Worm (Caenorhabditis elegans) whole organism, mixed stage, embryonic: ENCODE results near the gene F13H8.11.

Experiments used
- bed-3 ChIP-seq: fragments of 200-800 bp; sonication (Bioruptor generic); optimal IDR thresholded peaks from 3 replicates; lab custom pipeline; 2018; ENCODE audit warnings: mild to moderate bottlenecking, missing genetic modification characterization, moderate library complexity, missing compliant biosample characterization
- blmp-1 ChIP-seq: fragments of 150-350 bp; optimal IDR thresholded peaks from 2 replicates; lab custom pipeline; 2014; ENCODE audit warnings: missing biosample characterization, missing genetic modification characterization
- ceh-39 ChIP-seq: fragments of 150-350 bp; optimal IDR thresholded peaks from 2 replicates; lab custom pipeline; 2014; ENCODE audit warnings: missing biosample characterization, missing genetic modification characterization
- ceh-43 ChIP-seq: fragments of 200-800 bp; sonication (Bioruptor generic); optimal IDR thresholded peaks from 2 replicates; lab custom pipeline; 2018; ENCODE audit warnings: mild to moderate bottlenecking, missing genetic modification characterization, moderate library complexity, missing compliant biosample characterization
- ceh-83 ChIP-seq: fragments of 200-800 bp; sonication (Bioruptor generic); optimal IDR thresholded peaks from 2 replicates; lab custom pipeline; 2018; ENCODE audit warnings: mild to moderate bottlenecking, missing genetic modification characterization, missing compliant biosample characterization
- ces-1 ChIP-seq: fragments of 150-350 bp; optimal IDR thresholded peaks from 2 replicates; lab custom pipeline; 2014; ENCODE audit warnings: missing biosample characterization, missing genetic modification reagents, missing genetic modification characterization
- cnd-1 ChIP-seq: fragments of 200-800 bp; sonication (Bioruptor generic); optimal IDR thresholded peaks from 2 replicates; lab custom pipeline; 2018; ENCODE audit warnings: mild to moderate bottlenecking, missing genetic modification characterization, missing compliant biosample characterization
- drap-1 ChIP-seq: fragments of 200-800 bp; sonication (Bioruptor generic); optimal IDR thresholded peaks from 3 replicates; lab custom pipeline; 2018; ENCODE audit warnings: mild to moderate bottlenecking, missing genetic modification characterization, missing compliant biosample characterization
- elt-1 ChIP-seq: sonication (generic microtip); optimal IDR thresholded peaks from 2 replicates; lab custom pipeline; 2017; ENCODE audit warnings: missing genetic modification characterization, mild to moderate bottlenecking, missing compliant biosample characterization, antibody characterized with exemption, moderate library complexity, borderline replicate concordance; ENCODE audit not compliant: insufficient read depth
- elt-3 ChIP-seq: fragments of 150-350 bp; optimal IDR thresholded peaks from 2 replicates; lab custom pipeline; 2014; ENCODE audit warnings: missing biosample characterization, missing genetic modification characterization
- ham-2 ChIP-seq: fragments of 200-800 bp; sonication (Bioruptor generic); optimal IDR thresholded peaks from 2 replicates; lab custom pipeline; 2018; ENCODE audit warnings: mild to moderate bottlenecking, missing genetic modification characterization, missing compliant biosample characterization
- hlh-1 ChIP-seq: fragments of 150-350 bp; optimal IDR thresholded peaks from 2 replicates; lab custom pipeline; 2014; ENCODE audit warnings: missing biosample characterization, missing genetic modification reagents, missing genetic modification characterization
- lin-13 ChIP-seq: fragments of 150-350 bp; optimal IDR thresholded peaks from 2 replicates; lab custom pipeline; 2014; ENCODE audit warnings: missing biosample characterization, missing genetic modification characterization
- lin-32 ChIP-seq: fragments of 200-800 bp; sonication (Bioruptor generic); optimal IDR thresholded peaks from 2 replicates; lab custom pipeline; 2018; ENCODE audit warnings: mild to moderate bottlenecking, missing genetic modification characterization, missing compliant biosample characterization
- lsy-2 ChIP-seq: fragments of 150-350 bp; optimal IDR thresholded peaks from 2 replicates; lab custom pipeline; 2014; ENCODE audit warnings: missing biosample characterization, missing genetic modification characterization
- mep-1 ChIP-seq: fragments of 150-350 bp; optimal IDR thresholded peaks from 2 replicates; lab custom pipeline; 2017; ENCODE audit warnings: missing biosample characterization, missing genetic modification reagents, missing genetic modification characterization, inconsistent platforms
- nhr-2 ChIP-seq: fragments of 150-350 bp; optimal IDR thresholded peaks from 2 replicates; lab custom pipeline; 2014; ENCODE audit warnings: missing biosample characterization, missing genetic modification characterization
- nhr-237 ChIP-seq: fragments of 150-350 bp; optimal IDR thresholded peaks from 2 replicates; lab custom pipeline; 2014; ENCODE audit warnings: missing biosample characterization, missing genetic modification characterization
- nhr-28 ChIP-seq: fragments of 150-350 bp; optimal IDR thresholded peaks from 2 replicates; lab custom pipeline; 2014; ENCODE audit warnings: missing biosample characterization, missing genetic modification characterization
- pha-4 ChIP-seq: fragments of 150-350 bp; optimal IDR thresholded peaks from 2 replicates; lab custom pipeline; 2018; ENCODE audit warnings: missing biosample characterization, missing genetic modification reagents, missing genetic modification characterization
- sem-2 ChIP-seq: fragments of 200-800 bp; sonication (Bioruptor generic); optimal IDR thresholded peaks from 2 replicates; lab custom pipeline; 2018; ENCODE audit warnings: mild to moderate bottlenecking, missing genetic modification characterization, missing compliant biosample characterization
- snpc-4 ChIP-seq: fragments of 150-350 bp; optimal IDR thresholded peaks from 2 replicates; lab custom pipeline; 2014; ENCODE audit warnings: missing biosample characterization, missing genetic modification characterization
- sptf-1 ChIP-seq: sonication (generic microtip); optimal IDR thresholded peaks from 2 replicates; lab custom pipeline; 2017; ENCODE audit warnings: mild to moderate bottlenecking, missing genetic modification characterization, moderate library complexity, missing compliant biosample characterization
- unc-120 ChIP-seq: sonication (generic microtip); optimal IDR thresholded peaks from 2 replicates; lab custom pipeline; 2017; ENCODE audit warnings: missing genetic modification characterization, missing compliant biosample characterization; ENCODE audit not compliant: poor library complexity, severe bottlenecking
- unc-62 ChIP-seq: fragments of 150-350 bp; optimal IDR thresholded peaks from 2 replicates; lab custom pipeline; 2014; ENCODE audit warnings: missing biosample characterization, missing genetic modification reagents, missing genetic modification characterization
- zip-8 ChIP-seq: fragments of 150-350 bp; optimal IDR thresholded peaks from 2 replicates; lab custom pipeline; 2014; ENCODE audit warnings: missing biosample characterization, missing genetic modification characterization
- ztf-11 ChIP-seq: fragments of 150-350 bp; optimal IDR thresholded peaks from 2 replicates; lab custom pipeline; 2014; ENCODE audit warnings: missing biosample characterization, missing genetic modification characterization

The F13H8.11 gene

ce11 chrII:6259867-6260266 lies at the start of gene F13H8.11:
F13H8.11 (minus strand) TSS chrII:6260021.
- TF ChIP-seq lin-13 (tag; lab: Kevin White, UChicago) = no peak
- no peak for TF ChIP-seq ceh-83 (GFP tag; lab: Kevin White, UChicago)
- no peak for TF ChIP-seq sptf-1 (tag; lab: Kevin White, UChicago)
- TF ChIP-seq nhr-237 (tag; lab: Kevin White, UChicago) = no peak
- no peak for TF ChIP-seq sem-2 (GFP tag; lab: Kevin White, UChicago)
- TF ChIP-seq zip-8 (tag; lab: Kevin White, UChicago) = no peak

DNA sequence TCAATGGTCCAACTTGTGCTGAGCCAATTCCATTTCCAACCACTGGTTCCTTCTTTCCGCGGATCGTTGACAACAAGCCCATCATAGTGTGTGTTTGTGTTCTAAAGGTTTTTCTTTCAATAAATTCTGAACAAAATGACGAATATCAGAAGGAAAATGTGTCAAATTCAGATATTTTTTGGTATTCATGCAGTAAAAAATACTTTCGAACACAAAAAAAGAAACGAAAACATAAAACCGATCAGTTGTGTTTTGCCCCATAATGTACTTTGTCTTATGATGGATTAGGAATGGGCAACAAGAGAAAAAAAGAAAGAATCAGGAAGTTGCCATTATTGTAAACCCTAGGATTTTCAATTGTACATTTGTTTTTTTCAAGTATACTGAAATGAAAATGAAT lies 49.4 kb upstream of the F13H8.11 start, which contains the start of gene glb-10:
TSS of gene glb-10 (minus strand) at position 101 of the 400 bp plus-strand sequence.
- TF ChIP-seq elt-3 (tag; lab: Kevin White, UChicago) (no peak), ztf-11 (tag; lab: Kevin White, UChicago) (no peak), ceh-83 (GFP tag; lab: Kevin White, UChicago) (no peak), cnd-1 (tag; lab: Kevin White, UChicago) (no peak)

DNA sequence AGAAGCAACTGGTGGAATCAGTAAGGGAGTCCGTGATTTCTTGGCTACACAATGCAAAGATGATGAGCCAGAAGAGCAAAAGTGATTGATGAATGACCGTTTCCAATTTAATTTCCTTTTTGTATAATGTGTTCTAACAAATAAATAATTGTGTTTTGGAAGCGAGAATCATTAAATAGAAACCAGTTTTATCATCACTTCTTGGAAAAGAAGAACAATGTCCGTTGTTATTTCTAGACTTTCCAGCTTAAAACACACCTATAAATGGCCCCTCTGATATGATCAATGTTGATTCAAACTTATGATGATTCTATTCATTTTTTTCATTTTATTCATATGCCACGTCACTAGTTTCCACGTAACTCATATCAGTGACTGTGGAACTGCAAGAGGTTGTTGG lies 46.3 kb upstream of the F13H8.11 start, which contains the start of gene C29F5.8:
TSS of gene C29F5.8 (plus strand) at position 301 of the 400 bp plus-strand sequence.
- TF ChIP-seq elt-3 (tag; lab: Kevin White, UChicago) (no peak), cnd-1 (tag; lab: Kevin White, UChicago) (no peak), elt-1 (tag; lab: Kevin White, UChicago) (no peak), ham-2 (GFP tag; lab: Kevin White, UChicago) (no peak), pha-4 (tag; lab: Kevin White, UChicago) (no peak), ceh-43 (GFP tag; lab: Kevin White, UChicago) (no peak), nhr-28 (no peak), ceh-83 (GFP tag; lab: Kevin White, UChicago) (no peak), sptf-1 (tag; lab: Kevin White, UChicago) (no peak), unc-62 (no peak), ztf-11 (tag; lab: Kevin White, UChicago) (no peak), bed-3 (GFP tag; lab: Kevin White, UChicago) (no peak), lin-32 (GFP tag; lab: Kevin White, UChicago) (no peak)
- TF ChIP-seq, all 35 proteins: peak for 0

DNA sequence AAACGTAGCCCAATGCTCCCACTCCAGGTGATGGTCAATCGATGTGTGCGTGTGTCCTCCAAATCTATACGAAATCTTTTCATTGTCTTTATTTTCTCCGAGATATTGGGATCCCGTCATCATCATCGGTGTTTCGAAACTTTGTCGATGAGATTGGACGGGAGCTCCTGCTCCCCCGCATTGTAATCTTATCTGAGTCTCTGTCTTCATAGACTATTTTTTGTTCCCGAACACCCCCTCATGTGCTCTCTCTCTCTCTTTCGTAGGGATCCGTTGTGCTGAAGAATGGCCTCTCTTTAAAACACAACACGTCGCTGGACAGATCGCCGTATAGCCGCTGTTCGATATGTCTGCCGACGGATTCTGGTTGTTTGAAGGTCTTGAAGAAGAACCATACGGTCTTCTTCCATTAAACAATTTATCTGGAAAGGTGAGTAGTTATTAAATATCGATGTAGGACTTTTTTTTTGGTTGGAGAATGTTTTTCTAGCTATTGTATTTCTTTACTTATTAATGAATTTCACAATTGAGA lies 43.5 kb upstream of the F13H8.11 start, which contains the start of gene C29F5.1:
TSS of gene C29F5.1 (plus strand) at position 317 of the 532 bp plus-strand sequence.
- TF ChIP-seq unc-62 = peak; percentile 31
- TF ChIP-seq hlh-1 (tag; lab: Kevin White, UChicago) = peak; percentile 70
- TF ChIP-seq ceh-39 = no peak
- peak; percentile 17 for TF ChIP-seq unc-120 (tag; lab: Kevin White, UChicago)
- no peak for TF ChIP-seq nhr-237 (tag; lab: Kevin White, UChicago)
- no peak for TF ChIP-seq ces-1

DNA sequence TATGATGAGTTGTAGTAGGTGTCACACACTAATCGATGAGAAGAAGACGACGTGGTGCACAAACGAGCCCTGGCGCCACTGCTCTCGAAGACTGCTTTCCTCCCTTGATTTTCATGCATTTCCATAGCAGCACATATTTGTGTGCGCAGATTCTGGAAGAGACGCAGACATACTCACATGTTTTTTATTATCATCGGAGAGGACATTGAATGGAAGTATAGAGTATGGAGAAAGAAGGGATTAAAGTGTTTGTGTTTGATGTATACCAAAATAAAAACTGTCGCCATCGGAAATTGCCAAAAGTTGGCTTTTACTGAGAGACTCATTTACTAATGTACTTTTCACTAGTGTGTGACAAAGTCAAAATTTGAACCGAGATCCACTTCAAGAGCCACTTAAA lies 34.4 kb upstream of the F13H8.11 start, which contains the start of gene mps-1:
TSS of gene mps-1 (minus strand) at position 101 of the 400 bp plus-strand sequence.
- no peak for TF ChIP-seq elt-1 (tag; lab: Kevin White, UChicago)
- no peak for TF ChIP-seq drap-1
- TF ChIP-seq, all 35 proteins: peak for 0

- TF ChIP-seq blmp-1 (no peak), lsy-2 (tag; lab: Kevin White, UChicago) (no peak), nhr-28 (no peak), unc-120 (tag; lab: Kevin White, UChicago) (no peak), snpc-4 (tag; lab: Kevin White, UChicago) (no peak), ces-1 (no peak), drap-1 (no peak), sem-2 (GFP tag; lab: Kevin White, UChicago) (no peak), nhr-2 (tag; lab: Kevin White, UChicago) (no peak), mep-1 (tag; lab: Kevin White, UChicago) (no peak)
Observed at ce11 chrII:6292527-6292926, 32.7 kb upstream of the F13H8.11 start, which contains the start of gene nyn-3. nyn-3 (minus strand) TSS chrII:6292627.
